Fruit fly (Drosophila melanogaster) whole organism, embryonic: ENCODE data around the gene CG43658.

Experiments
- Abd-B ChIP-seq: fragments of 200-800 bp; sonication (Bioruptor generic); optimal IDR thresholded peaks from 2 replicates; lab custom pipeline; 2018; ENCODE audit warnings: missing biosample characterization, mild to moderate bottlenecking, missing genetic modification characterization, moderate library complexity
- Adf1 ChIP-seq: fragments of 200-800 bp; sonication (Bioruptor generic); IDR thresholded peaks from 2 replicates; pipeline ENCODE4 v1.3.6; 2022; ENCODE audit warnings: missing biosample characterization, missing genetic modification characterization
- Antp ChIP-seq: fragments of 200-800 bp; sonication (Bioruptor generic); optimal IDR thresholded peaks from 3 replicates; lab custom pipeline; 2016; ENCODE audit warnings: missing biosample characterization, missing genetic modification characterization
- BEAF-32 ChIP-seq: fragments of 200-800 bp; sonication (Bioruptor generic); optimal IDR thresholded peaks from 3 replicates; lab custom pipeline; 2017; ENCODE audit warnings: missing biosample characterization, missing genetic modification characterization, mild to moderate bottlenecking, moderate library complexity, missing genetic modification reagents
- Blimp-1 ChIP-seq: fragments of 200-800 bp; sonication (Bioruptor generic); optimal IDR thresholded peaks from 3 replicates; lab custom pipeline; 2018; ENCODE audit warnings: missing biosample characterization, missing genetic modification characterization, mild to moderate bottlenecking, moderate library complexity, missing genetic modification reagents
- CG16813 ChIP-seq: fragments of 200-800 bp; sonication (Bioruptor generic); IDR thresholded peaks from 3 replicates; pipeline ENCODE4 v1.3.6; 2022; ENCODE audit warnings: missing biosample characterization, missing genetic modification characterization; ENCODE audit not compliant: partially characterized antibody
- CG17328 ChIP-seq: fragments of 200-800 bp; sonication (Bioruptor generic); IDR thresholded peaks from 2 replicates; pipeline ENCODE4 v1.3.6; 2022; ENCODE audit warnings: missing biosample characterization, missing genetic modification characterization
- CG17361 ChIP-seq: fragments of 200-800 bp; sonication (Bioruptor generic); IDR thresholded peaks from 3 replicates; pipeline ENCODE4 v1.3.6; 2022; ENCODE audit warnings: missing biosample characterization, missing genetic modification characterization
- CG1792 ChIP-seq: fragments of 200-800 bp; sonication (Bioruptor generic); optimal IDR thresholded peaks from 2 replicates; lab custom pipeline; 2016; ENCODE audit warnings: missing biosample characterization, missing genetic modification characterization
- CG34224 ChIP-seq: fragments of 200-800 bp; sonication (Bioruptor generic); IDR thresholded peaks from 3 replicates; pipeline ENCODE4 v1.3.6; 2022; ENCODE audit warnings: missing biosample characterization, missing genetic modification characterization; ENCODE audit not compliant: partially characterized antibody
- CG3995 ChIP-seq: fragments of 200-800 bp; sonication (Bioruptor generic); optimal IDR thresholded peaks from 3 replicates; lab custom pipeline; 2016; ENCODE audit warnings: missing biosample characterization, missing genetic modification characterization
- CG4360 ChIP-seq: fragments of 200-800 bp; sonication (Bioruptor generic); IDR thresholded peaks from 2 replicates; pipeline ENCODE4 v1.3.6; 2022; ENCODE audit warnings: missing biosample characterization, missing genetic modification characterization
- CG5180 ChIP-seq: fragments of 200-800 bp; sonication (Bioruptor generic); optimal IDR thresholded peaks from 3 replicates; lab custom pipeline; 2017; ENCODE audit warnings: missing biosample characterization, missing genetic modification characterization, mild to moderate bottlenecking, moderate library complexity, missing genetic modification reagents
- CG6254 ChIP-seq: fragments of 200-800 bp; sonication (Bioruptor generic); optimal IDR thresholded peaks from 3 replicates; lab custom pipeline; 2017; ENCODE audit warnings: mild to moderate bottlenecking, missing biosample characterization, missing genetic modification reagents, missing genetic modification characterization
- CG7839 ChIP-seq: fragments of 200-800 bp; sonication (Bioruptor generic); optimal IDR thresholded peaks from 3 replicates; lab custom pipeline; 2018; ENCODE audit warnings: missing biosample characterization, mild to moderate bottlenecking, missing genetic modification characterization, moderate library complexity
- CG7963 ChIP-seq: fragments of 200-800 bp; sonication (Bioruptor generic); IDR thresholded peaks from 3 replicates; pipeline ENCODE4 v1.3.6; 2022; ENCODE audit warnings: missing biosample characterization, missing genetic modification characterization; ENCODE audit not compliant: partially characterized antibody
- CG8290 ChIP-seq, 3 experiments: fragments of 200-800 bp; sonication (Bioruptor generic); optimal IDR thresholded peaks; 2 replicates each; lab custom pipeline; 2016 to 2019; ENCODE audit warnings: missing biosample characterization in 3 of 3, missing genetic modification characterization in 3 of 3, mild to moderate bottlenecking in 2 of 3, moderate library complexity in 1 of 3
- CTCF ChIP-seq: fragments of 200-800 bp; sonication (Bioruptor generic); optimal IDR thresholded peaks from 2 replicates; lab custom pipeline; 2017; ENCODE audit warnings: missing biosample characterization, mild to moderate bottlenecking, missing genetic modification characterization, moderate library complexity
- Dll ChIP-seq: fragments of 200-800 bp; sonication (Bioruptor generic); IDR thresholded peaks from 4 replicates; pipeline ENCODE4 v1.3.6; 2022; ENCODE audit warnings: missing biosample characterization, missing genetic modification characterization; ENCODE audit not compliant: partially characterized antibody
- Doc3 ChIP-seq: fragments of 200-800 bp; sonication (Bioruptor generic); IDR thresholded peaks from 3 replicates; pipeline ENCODE4 v1.3.6; 2022; ENCODE audit warnings: missing biosample characterization, missing genetic modification characterization; ENCODE audit not compliant: partially characterized antibody
- Dref ChIP-seq: fragments of 200-800 bp; sonication (Bioruptor generic); IDR thresholded peaks from 2 replicates; pipeline ENCODE4 v1.3.6; 2022; ENCODE audit warnings: missing biosample characterization, missing genetic modification characterization
- Gsc ChIP-seq: fragments of 200-800 bp; sonication (Bioruptor generic); IDR thresholded peaks from 2 replicates; pipeline ENCODE4 v1.3.6; 2022; ENCODE audit warnings: missing biosample characterization, missing genetic modification characterization
- Lhr ChIP-seq: fragments of 200-800 bp; sonication (Bioruptor generic); optimal IDR thresholded peaks from 3 replicates; lab custom pipeline; 2017; ENCODE audit warnings: mild to moderate bottlenecking, missing biosample characterization, missing genetic modification reagents, missing genetic modification characterization
- MBD-R2 ChIP-seq: fragments of 200-800 bp; sonication (Bioruptor generic); IDR thresholded peaks from 2 replicates; pipeline ENCODE4 v1.3.6; 2022; ENCODE audit warnings: missing biosample characterization, missing genetic modification characterization
- Mad ChIP-seq: fragments of 200-800 bp; sonication (Bioruptor generic); optimal IDR thresholded peaks from 2 replicates; lab custom pipeline; 2016; ENCODE audit warnings: missing biosample characterization, missing genetic modification characterization
- Med ChIP-seq: fragments of 200-800 bp; sonication (Bioruptor generic); peaks from one replicate; lab custom pipeline; 2016; ENCODE audit warnings: missing biosample characterization, missing genetic modification characterization, mild to moderate bottlenecking, inconsistent platforms, moderate library complexity
- Myb ChIP-seq: fragments of 200-800 bp; sonication (Bioruptor generic); optimal IDR thresholded peaks from 2 replicates; lab custom pipeline; 2016; ENCODE audit warnings: missing biosample characterization, missing genetic modification characterization
- Sin3A ChIP-seq: fragments of >200 bp; optimal IDR thresholded peaks from 2 replicates; lab custom pipeline; 2018
- Usf ChIP-seq: fragments of 200-800 bp; sonication (Bioruptor generic); optimal IDR thresholded peaks from 2 replicates; lab custom pipeline; 2017; ENCODE audit warnings: missing genotype, missing biosample characterization, missing genetic modification characterization
- Vsx1 ChIP-seq: fragments of 200-800 bp; sonication (Bioruptor generic); optimal IDR thresholded peaks from 2 replicates; lab custom pipeline; 2017; ENCODE audit warnings: missing biosample characterization, mild to moderate bottlenecking, missing genetic modification characterization, missing genetic modification reagents
- al ChIP-seq: fragments of 200-800 bp; sonication (Bioruptor generic); IDR thresholded peaks from 2 replicates; pipeline ENCODE4 v1.3.6; 2022; ENCODE audit warnings: missing biosample characterization, missing genetic modification characterization
- ato ChIP-seq: fragments of 200-800 bp; sonication (Bioruptor generic); IDR thresholded peaks from 2 replicates; pipeline ENCODE4 v1.3.6; 2022; ENCODE audit warnings: missing biosample characterization, missing genetic modification characterization; ENCODE audit not compliant: partially characterized antibody
- bigmax ChIP-seq: fragments of 200-800 bp; sonication (Bioruptor generic); optimal IDR thresholded peaks from 2 replicates; lab custom pipeline; 2018; ENCODE audit warnings: missing biosample characterization, mild to moderate bottlenecking, missing genetic modification characterization
- cad ChIP-seq: fragments of >200 bp; optimal IDR thresholded peaks from 2 replicates; lab custom pipeline; 2017; ENCODE audit warnings: missing biosample characterization, missing genetic modification characterization
- cg ChIP-seq: fragments of 200-800 bp; sonication (Bioruptor generic); optimal IDR thresholded peaks from 3 replicates; lab custom pipeline; 2019; ENCODE audit warnings: missing biosample characterization, mild to moderate bottlenecking, missing genetic modification characterization, moderate library complexity
- fd102C ChIP-seq: fragments of 200-800 bp; sonication (Bioruptor generic); optimal IDR thresholded peaks from 2 replicates; lab custom pipeline; 2018; ENCODE audit warnings: missing biosample characterization, mild to moderate bottlenecking, missing genetic modification characterization, moderate library complexity
- gcm ChIP-seq: fragments of 200-800 bp; sonication (Bioruptor generic); optimal IDR thresholded peaks from 2 replicates; lab custom pipeline; 2019; ENCODE audit warnings: missing biosample characterization, mild to moderate bottlenecking, missing genetic modification characterization, moderate library complexity
- lola ChIP-seq, 3 experiments: fragments of >200 bp in 2 of 3; fragments of 200-800 bp in 1 of 3; sonication (Bioruptor generic) in 1 of 3; optimal IDR thresholded peaks; 2 replicates each; lab custom pipeline; 2017 to 2019; ENCODE audit warnings: missing biosample characterization in 3 of 3, missing genetic modification characterization in 3 of 3, mild to moderate bottlenecking in 1 of 3, moderate library complexity in 1 of 3
- maf-S ChIP-seq: fragments of 200-800 bp; sonication (Bioruptor generic); optimal IDR thresholded peaks from 2 replicates; lab custom pipeline; 2016; ENCODE audit warnings: missing biosample characterization, missing genetic modification characterization
- phol ChIP-seq: fragments of 200-800 bp; sonication (Bioruptor generic); optimal IDR thresholded peaks from 3 replicates; lab custom pipeline; 2018; ENCODE audit warnings: missing biosample characterization, mild to moderate bottlenecking, missing genetic modification characterization, moderate library complexity
- psq ChIP-seq: fragments of 200-800 bp; sonication (Bioruptor generic); optimal IDR thresholded peaks from 2 replicates; lab custom pipeline; 2017; ENCODE audit warnings: missing biosample characterization, missing genetic modification characterization
- pzg ChIP-seq: fragments of 200-800 bp; sonication (Bioruptor generic); optimal IDR thresholded peaks from 3 replicates; lab custom pipeline; 2018; ENCODE audit warnings: missing biosample characterization, mild to moderate bottlenecking, missing genetic modification characterization, moderate library complexity
- sna ChIP-seq: fragments of 200-800 bp; sonication (Bioruptor generic); IDR thresholded peaks from 2 replicates; pipeline ENCODE4 v1.3.6; 2022; ENCODE audit warnings: missing biosample characterization, missing genetic modification characterization; ENCODE audit not compliant: partially characterized antibody
- sqz ChIP-seq: fragments of 200-800 bp; sonication (Bioruptor generic); optimal IDR thresholded peaks from 3 replicates; lab custom pipeline; 2018; ENCODE audit warnings: missing biosample characterization, mild to moderate bottlenecking, missing genetic modification characterization
- trem ChIP-seq: fragments of 200-800 bp; optimal IDR thresholded peaks from 3 replicates; lab custom pipeline; 2019; ENCODE audit warnings: missing biosample characterization, mild to moderate bottlenecking, missing genetic modification characterization, moderate library complexity
- unpg ChIP-seq: fragments of 200-800 bp; sonication (Bioruptor generic); optimal IDR thresholded peaks from 3 replicates; lab custom pipeline; 2018; ENCODE audit warnings: missing biosample characterization, mild to moderate bottlenecking, missing genetic modification characterization, moderate library complexity
- wdn ChIP-seq: fragments of 200-800 bp; sonication (Bioruptor generic); IDR thresholded peaks from 2 replicates; pipeline ENCODE4 v1.3.6; 2022; ENCODE audit warnings: missing biosample characterization, missing genetic modification characterization

CG43658 gene

DNA sequence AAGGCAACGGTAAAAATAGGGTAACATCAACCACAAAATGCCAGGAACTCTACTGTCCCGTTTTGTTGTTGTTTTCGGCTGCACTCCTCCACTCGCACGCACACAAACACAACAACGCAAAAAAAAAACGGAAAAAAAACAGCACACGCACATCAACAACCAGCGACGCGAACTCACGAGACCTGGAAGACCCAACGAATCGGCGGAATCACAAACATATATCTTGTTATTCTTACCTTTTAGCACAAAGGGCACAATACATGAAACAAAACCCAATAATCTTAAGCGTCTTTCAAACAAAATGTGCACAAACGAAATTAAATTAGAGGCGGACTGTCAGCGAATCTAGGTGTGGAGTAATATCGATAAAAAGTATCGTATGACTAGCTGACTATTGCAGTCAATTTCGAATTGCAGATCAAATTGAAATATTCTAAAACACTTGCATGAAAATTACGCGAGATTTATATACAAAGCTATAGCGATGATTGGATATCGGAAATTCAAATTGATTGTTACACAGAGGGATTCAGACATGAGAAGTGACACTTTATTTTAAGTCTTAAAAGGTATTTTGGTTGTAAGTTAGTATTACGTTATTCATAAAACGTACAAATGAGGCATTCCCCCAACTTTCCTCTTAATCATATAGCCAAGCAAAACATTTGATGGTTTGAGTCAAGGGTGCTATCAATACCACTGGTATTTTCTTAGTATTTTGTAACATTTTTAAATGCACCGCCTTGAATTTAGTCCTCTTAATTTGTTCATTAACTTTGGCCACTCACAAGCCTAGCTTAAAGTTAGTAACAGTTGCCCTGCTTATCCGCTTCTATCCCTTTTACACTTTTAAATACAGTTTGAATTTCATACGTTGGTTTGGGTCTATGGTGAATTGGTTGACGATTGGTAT, 18.1 kb upstream of the CG43658 start, which contains the start of gene Ankle2:
TSS of gene Ankle2 (minus strand) at position 361 of the 913 bp plus-strand sequence.
- no peak for TF ChIP-seq CG3995 (GFP tag; lab: Kevin White, UChicago)
- TF ChIP-seq unpg (GFP tag; lab: Kevin White, UChicago), result no peak
- no peak for TF ChIP-seq psq
- no peak for TF ChIP-seq Vsx1 (GFP tag; lab: Kevin White, UChicago)
- peak; percentile 73 for TF ChIP-seq Sin3A (lab: Kevin White, UChicago)
- TF ChIP-seq CG7963, result 0 out of 3 replicates have a peak, but pooled peaks have one; percentile 41
- peak; percentile 47 for TF ChIP-seq pzg (GFP tag; lab: Kevin White, UChicago)
- TF ChIP-seq Adf1 (GFP tag; lab: Robert Waterston, UW), result no peak
- no peak for TF ChIP-seq Antp
- TF ChIP-seq Abd-B (GFP tag; lab: Kevin White, UChicago), result peak; percentile 25
- TF ChIP-seq cad (GFP tag; lab: Kevin White, UChicago), result no peak
- peak; percentile 75 for TF ChIP-seq BEAF-32 (GFP tag; lab: Kevin White, UChicago)
- TF ChIP-seq CG34224 (GFP tag; lab: Robert Waterston, UW), result peak; percentile 53; the same call in 2 of the 3 replicates
- TF ChIP-seq CG5180 (GFP tag; lab: Kevin White, UChicago), result no peak
- TF ChIP-seq Doc3, result peak; percentile 52; the same call in 1 of the 3 replicates
- peak; percentile 62 for TF ChIP-seq cg (GFP tag; lab: Kevin White, UChicago)
- TF ChIP-seq Myb (GFP tag; lab: Kevin White, UChicago), result peak; percentile 67
- TF ChIP-seq CG6254, result no peak
- TF ChIP-seq CG17361 (GFP tag; lab: Robert Waterston, UW), result 0 out of 3 replicates have a peak, but pooled peaks have one; percentile 31
- no peak for TF ChIP-seq wdn (GFP tag; lab: Robert Waterston, UW)
- TF ChIP-seq sqz (GFP tag; lab: Kevin White, UChicago), result peak; percentile 93
- peak; percentile 54 for TF ChIP-seq Lhr (GFP tag; lab: Kevin White, UChicago)
- peak; percentile 68 for TF ChIP-seq CG4360 (GFP tag; lab: Robert Waterston, UW)
- peak; percentile 77 for TF ChIP-seq Dll (GFP tag; lab: Robert Waterston, UW)
- TF ChIP-seq Dref (GFP tag; lab: Robert Waterston, UW), result peak; percentile 60
- TF ChIP-seq CG16813 (GFP tag; lab: Robert Waterston, UW), result peak; percentile 66
- no peak for TF ChIP-seq Usf (GFP tag; lab: Kevin White, UChicago)
- TF ChIP-seq Med (GFP tag; lab: Kevin White, UChicago), result peak; percentile 40
- no peak for TF ChIP-seq bigmax
- no peak for TF ChIP-seq CG7839 (tag; lab: Kevin White, UChicago)
- no peak for TF ChIP-seq fd102C
- TF ChIP-seq Gsc (GFP tag; lab: Robert Waterston, UW), result no peak
- no peak for TF ChIP-seq CG8290 (GFP tag; optimal IDR thresholded peaks at IDR 0.05; lab: Kevin White, UChicago)
- no peak for TF ChIP-seq CG8290 (tag; optimal IDR thresholded peaks at IDR 0.05; lab: Kevin White, UChicago)
- TF ChIP-seq sna (GFP tag; lab: Robert Waterston, UW), result 0 out of 2 replicates have a peak, but pooled peaks have one; percentile 24
- peak; percentile 23 for TF ChIP-seq CTCF (GFP tag; lab: Kevin White, UChicago)
- TF ChIP-seq maf-S, result no peak
- no peak for TF ChIP-seq phol (tag; lab: Kevin White, UChicago)
- no peak for TF ChIP-seq CG1792 (GFP tag; lab: Kevin White, UChicago)
- no peak for TF ChIP-seq Mad (GFP tag; lab: Kevin White, UChicago)
- TF ChIP-seq MBD-R2 (GFP tag; lab: Robert Waterston, UW), result no peak
- no peak for TF ChIP-seq lola (GFP tag; optimal IDR thresholded peaks at IDR 0.05; lab: Kevin White, UChicago)
- no peak for TF ChIP-seq gcm (GFP tag; lab: Kevin White, UChicago)
- TF ChIP-seq trem, result peak; percentile 34
- no peak for TF ChIP-seq Blimp-1 (GFP tag; lab: Kevin White, UChicago)
- TF ChIP-seq al (GFP tag; lab: Robert Waterston, UW), result no peak
- TF ChIP-seq ato (GFP tag; lab: Robert Waterston, UW), result 0 out of 2 replicates have a peak, but pooled peaks have one; percentile 33
- TF ChIP-seq CG17328, result no peak
